Fruit fly (Drosophila melanogaster) whole organism, embryonic: Measurements from ENCODE around the gene Oatp33Eb.

Experiments used
- Bteb2 ChIP-seq: fragments of 200-800 bp; sonication (Bioruptor generic); optimal IDR thresholded peaks from 2 replicates; lab custom pipeline; 2016; ENCODE audit warnings: missing biosample characterization, missing genetic modification characterization
- CG10147 ChIP-seq: fragments of 200-800 bp; sonication (Bioruptor generic); optimal IDR thresholded peaks from 2 replicates; lab custom pipeline; 2019; ENCODE audit warnings: missing biosample characterization, mild to moderate bottlenecking, missing genetic modification characterization, moderate library complexity
- CG10321 ChIP-seq: fragments of 200-800 bp; sonication (Bioruptor generic); IDR thresholded peaks from 2 replicates; pipeline ENCODE4 v1.3.6; 2022; ENCODE audit warnings: missing biosample characterization, missing genetic modification characterization
- CG10366 ChIP-seq: fragments of 200-800 bp; sonication (Bioruptor generic); IDR thresholded peaks from 2 replicates; pipeline ENCODE4 v1.3.6; 2022; ENCODE audit warnings: missing biosample characterization, missing genetic modification characterization
- CG13624 ChIP-seq: fragments of 200-800 bp; sonication (Bioruptor generic); optimal IDR thresholded peaks from 2 replicates; lab custom pipeline; 2016; ENCODE audit warnings: missing biosample characterization, missing genetic modification characterization
- CG15011 ChIP-seq: fragments of 200-800 bp; sonication (Bioruptor generic); optimal IDR thresholded peaks from 3 replicates; lab custom pipeline; 2018; ENCODE audit warnings: missing biosample characterization, mild to moderate bottlenecking, missing genetic modification characterization
- CG1647 ChIP-seq: fragments of 200-800 bp; sonication (Bioruptor generic); optimal IDR thresholded peaks from 3 replicates; lab custom pipeline; 2016; ENCODE audit warnings: missing biosample characterization, missing genetic modification characterization
- CG18262 ChIP-seq: fragments of 200-800 bp; optimal IDR thresholded peaks from 3 replicates; lab custom pipeline; 2019; ENCODE audit warnings: missing biosample characterization, mild to moderate bottlenecking, missing genetic modification characterization, moderate library complexity
- CG18476 ChIP-seq: fragments of 200-800 bp; sonication (Bioruptor generic); optimal IDR thresholded peaks from 2 replicates; lab custom pipeline; 2016; ENCODE audit warnings: missing biosample characterization, mild to moderate bottlenecking, missing genetic modification characterization
- CG18599 ChIP-seq: fragments of 200-800 bp; sonication (Bioruptor generic); optimal IDR thresholded peaks from 3 replicates; lab custom pipeline; 2017; ENCODE audit warnings: missing biosample characterization, missing genetic modification characterization, mild to moderate bottlenecking, moderate library complexity, missing genetic modification reagents
- CG2120 ChIP-seq: fragments of 200-800 bp; sonication (Bioruptor generic); optimal IDR thresholded peaks from 3 replicates; lab custom pipeline; 2016; ENCODE audit warnings: missing biosample characterization, missing genetic modification characterization
- CG31388 ChIP-seq: fragments of 200-800 bp; sonication (Bioruptor generic); optimal IDR thresholded peaks from 2 replicates; lab custom pipeline; 2016; ENCODE audit warnings: missing biosample characterization, missing genetic modification characterization
- CG3163 ChIP-seq: fragments of 200-800 bp; sonication (Bioruptor generic); optimal IDR thresholded peaks from 3 replicates; lab custom pipeline; 2016; ENCODE audit warnings: missing biosample characterization, missing genetic modification characterization
- CG4328 ChIP-seq: fragments of 200-800 bp; sonication (Bioruptor generic); optimal IDR thresholded peaks from 3 replicates; lab custom pipeline; 2017; ENCODE audit warnings: missing biosample characterization, missing genetic modification reagents, missing genetic modification characterization
- CG4404 ChIP-seq: fragments of 200-800 bp; sonication (Bioruptor generic); IDR thresholded peaks from 2 replicates; pipeline ENCODE4 v1.3.6; 2022; ENCODE audit warnings: missing biosample characterization, missing genetic modification characterization
- CG4820 ChIP-seq: fragments of 200-800 bp; sonication (Bioruptor generic); optimal IDR thresholded peaks from 3 replicates; lab custom pipeline; 2016; ENCODE audit warnings: missing biosample characterization, missing genetic modification characterization
- CG5245 ChIP-seq: fragments of 200-800 bp; sonication (Bioruptor generic); optimal IDR thresholded peaks from 3 replicates; lab custom pipeline; 2016; ENCODE audit warnings: missing biosample characterization, missing genetic modification characterization
- CG6254 ChIP-seq: fragments of 200-800 bp; sonication (Bioruptor generic); optimal IDR thresholded peaks from 3 replicates; lab custom pipeline; 2017; ENCODE audit warnings: mild to moderate bottlenecking, missing biosample characterization, missing genetic modification reagents, missing genetic modification characterization
- CG7556 ChIP-seq: fragments of 200-800 bp; sonication (Bioruptor generic); optimal IDR thresholded peaks from 2 replicates; lab custom pipeline; 2017; ENCODE audit warnings: missing biosample characterization, mild to moderate bottlenecking, missing genetic modification characterization
- CG7987 ChIP-seq: fragments of 200-800 bp; sonication (Bioruptor generic); optimal IDR thresholded peaks from 2 replicates; lab custom pipeline; 2018; ENCODE audit warnings: missing biosample characterization, mild to moderate bottlenecking, missing genetic modification characterization, moderate library complexity
- CG8924 ChIP-seq: fragments of 200-800 bp; optimal IDR thresholded peaks from 3 replicates; lab custom pipeline; 2019; ENCODE audit warnings: missing biosample characterization, mild to moderate bottlenecking, missing genetic modification characterization, moderate library complexity
- CoRest ChIP-seq: fragments of 200-800 bp; sonication (Bioruptor generic); optimal IDR thresholded peaks from 3 replicates; lab custom pipeline; 2018; ENCODE audit warnings: missing biosample characterization, mild to moderate bottlenecking, missing genetic modification characterization, moderate library complexity
- Dad ChIP-seq: fragments of 200-800 bp; sonication (Bioruptor generic); optimal IDR thresholded peaks from 3 replicates; lab custom pipeline; 2016; ENCODE audit warnings: missing biosample characterization, missing genetic modification characterization
- E2f2 ChIP-seq: fragments of 200-800 bp; sonication (Bioruptor generic); IDR thresholded peaks from 2 replicates; pipeline ENCODE4 v1.3.6; 2022; ENCODE audit warnings: missing biosample characterization, missing genetic modification characterization
- Gsc ChIP-seq: fragments of 200-800 bp; sonication (Bioruptor generic); IDR thresholded peaks from 2 replicates; pipeline ENCODE4 v1.3.6; 2022; ENCODE audit warnings: missing biosample characterization, missing genetic modification characterization
- HLH3B ChIP-seq: fragments of 200-800 bp; sonication (Bioruptor generic); IDR thresholded peaks from 2 replicates; pipeline ENCODE4 v1.3.6; 2022; ENCODE audit warnings: missing biosample characterization, missing genetic modification characterization
- HmgD ChIP-seq: fragments of 200-800 bp; sonication (Bioruptor generic); optimal IDR thresholded peaks from 3 replicates; lab custom pipeline; 2016; ENCODE audit warnings: missing biosample characterization, missing genetic modification characterization
- HmgZ ChIP-seq: fragments of 200-800 bp; sonication (Bioruptor generic); optimal IDR thresholded peaks from 2 replicates; lab custom pipeline; 2018; ENCODE audit warnings: missing biosample characterization, mild to moderate bottlenecking, missing genetic modification characterization
- Myb ChIP-seq: fragments of 200-800 bp; sonication (Bioruptor generic); optimal IDR thresholded peaks from 2 replicates; lab custom pipeline; 2016; ENCODE audit warnings: missing biosample characterization, missing genetic modification characterization
- PHDP ChIP-seq: fragments of 200-800 bp; sonication (Bioruptor generic); optimal IDR thresholded peaks from 3 replicates; lab custom pipeline; 2018; ENCODE audit warnings: missing biosample characterization, mild to moderate bottlenecking, missing genetic modification characterization, moderate library complexity
- Scr ChIP-seq: fragments of 200-800 bp; sonication (Bioruptor generic); IDR thresholded peaks from 2 replicates; pipeline ENCODE4 v1.3.6; 2022; ENCODE audit warnings: missing biosample characterization, missing genetic modification characterization; ENCODE audit not compliant: partially characterized antibody
- Sox100B ChIP-seq: fragments of 200-800 bp; sonication (Bioruptor generic); optimal IDR thresholded peaks from 3 replicates; lab custom pipeline; 2018; ENCODE audit warnings: missing biosample characterization, mild to moderate bottlenecking, missing genetic modification characterization
- Spps ChIP-seq: fragments of 200-800 bp; sonication (Bioruptor generic); optimal IDR thresholded peaks from 2 replicates; lab custom pipeline; 2018; ENCODE audit warnings: missing biosample characterization, mild to moderate bottlenecking, missing genetic modification characterization
- Sry-β ChIP-seq: fragments of 200-800 bp; sonication (Bioruptor generic); optimal IDR thresholded peaks from 2 replicates; lab custom pipeline; 2018; ENCODE audit warnings: missing biosample characterization, mild to moderate bottlenecking, missing genetic modification characterization, moderate library complexity
- ase ChIP-seq: fragments of 200-800 bp; sonication (Bioruptor generic); IDR thresholded peaks from 3 replicates; pipeline ENCODE4 v1.3.6; 2022; ENCODE audit warnings: missing biosample characterization, missing genetic modification characterization
- chif ChIP-seq, 2 experiments: fragments of 200-800 bp; sonication (Bioruptor generic); optimal IDR thresholded peaks; 3 replicates each; lab custom pipeline; 2016; ENCODE audit warnings: missing biosample characterization in 2 of 2, missing genetic modification characterization in 2 of 2
- dmrt11E ChIP-seq: fragments of 200-800 bp; sonication (Bioruptor generic); optimal IDR thresholded peaks from 3 replicates; lab custom pipeline; 2018; ENCODE audit warnings: missing biosample characterization, mild to moderate bottlenecking, missing genetic modification characterization, moderate library complexity
- dpn ChIP-seq, 2 experiments: fragments of 200-800 bp; sonication (Bioruptor generic); optimal IDR thresholded peaks; 3 replicates each; lab custom pipeline; 2016; ENCODE audit warnings: missing biosample characterization in 2 of 2, missing genetic modification characterization in 2 of 2
- fd96Cb ChIP-seq: fragments of 200-800 bp; sonication (Bioruptor generic); optimal IDR thresholded peaks from 2 replicates; lab custom pipeline; 2018; ENCODE audit warnings: missing biosample characterization, mild to moderate bottlenecking, missing genetic modification characterization, moderate library complexity
- grau ChIP-seq: fragments of 200-800 bp; optimal IDR thresholded peaks from 3 replicates; lab custom pipeline; 2019; ENCODE audit warnings: missing biosample characterization, mild to moderate bottlenecking, missing genetic modification characterization, moderate library complexity
- lola ChIP-seq, 3 experiments: fragments of >200 bp in 2 of 3; fragments of 200-800 bp in 1 of 3; sonication (Bioruptor generic) in 1 of 3; optimal IDR thresholded peaks; 2 replicates each; lab custom pipeline; 2017 to 2019; ENCODE audit warnings: missing biosample characterization in 3 of 3, missing genetic modification characterization in 3 of 3, mild to moderate bottlenecking in 1 of 3, moderate library complexity in 1 of 3
- maf-S ChIP-seq: fragments of 200-800 bp; sonication (Bioruptor generic); optimal IDR thresholded peaks from 2 replicates; lab custom pipeline; 2016; ENCODE audit warnings: missing biosample characterization, missing genetic modification characterization
- mam ChIP-seq: fragments of 200-800 bp; sonication (Bioruptor generic); optimal IDR thresholded peaks from 3 replicates; lab custom pipeline; 2016; ENCODE audit warnings: missing biosample characterization, missing genetic modification characterization
- pho ChIP-seq: fragments of 200-800 bp; sonication (Bioruptor generic); optimal IDR thresholded peaks from 2 replicates; lab custom pipeline; 2016; ENCODE audit warnings: missing biosample characterization, missing genetic modification characterization
- sens ChIP-seq: fragments of 200-800 bp; sonication (Bioruptor generic); peaks from one replicate; lab custom pipeline; 2016; ENCODE audit warnings: missing biosample characterization, missing genetic modification characterization
- sens-2 ChIP-seq: fragments of 200-800 bp; sonication (Bioruptor generic); IDR thresholded peaks from 2 replicates; pipeline ENCODE4 v1.3.6; 2022; ENCODE audit warnings: missing biosample characterization, missing genetic modification characterization
- sob ChIP-seq: fragments of 200-800 bp; sonication (Bioruptor generic); IDR thresholded peaks from 2 replicates; pipeline ENCODE4 v1.3.6; 2022; ENCODE audit warnings: missing biosample characterization, missing genetic modification characterization
- tgo ChIP-seq: fragments of 200-800 bp; sonication (Bioruptor generic); IDR thresholded peaks from 3 replicates; pipeline ENCODE4 v1.3.6; 2022; ENCODE audit warnings: missing biosample characterization, missing genetic modification characterization
- vnd ChIP-seq: fragments of 200-800 bp; sonication (Bioruptor generic); IDR thresholded peaks from 3 replicates; pipeline ENCODE4 v1.3.6; 2022; ENCODE audit warnings: missing biosample characterization, missing genetic modification characterization; ENCODE audit not compliant: partially characterized antibody

Gene Oatp33Eb

DNA sequence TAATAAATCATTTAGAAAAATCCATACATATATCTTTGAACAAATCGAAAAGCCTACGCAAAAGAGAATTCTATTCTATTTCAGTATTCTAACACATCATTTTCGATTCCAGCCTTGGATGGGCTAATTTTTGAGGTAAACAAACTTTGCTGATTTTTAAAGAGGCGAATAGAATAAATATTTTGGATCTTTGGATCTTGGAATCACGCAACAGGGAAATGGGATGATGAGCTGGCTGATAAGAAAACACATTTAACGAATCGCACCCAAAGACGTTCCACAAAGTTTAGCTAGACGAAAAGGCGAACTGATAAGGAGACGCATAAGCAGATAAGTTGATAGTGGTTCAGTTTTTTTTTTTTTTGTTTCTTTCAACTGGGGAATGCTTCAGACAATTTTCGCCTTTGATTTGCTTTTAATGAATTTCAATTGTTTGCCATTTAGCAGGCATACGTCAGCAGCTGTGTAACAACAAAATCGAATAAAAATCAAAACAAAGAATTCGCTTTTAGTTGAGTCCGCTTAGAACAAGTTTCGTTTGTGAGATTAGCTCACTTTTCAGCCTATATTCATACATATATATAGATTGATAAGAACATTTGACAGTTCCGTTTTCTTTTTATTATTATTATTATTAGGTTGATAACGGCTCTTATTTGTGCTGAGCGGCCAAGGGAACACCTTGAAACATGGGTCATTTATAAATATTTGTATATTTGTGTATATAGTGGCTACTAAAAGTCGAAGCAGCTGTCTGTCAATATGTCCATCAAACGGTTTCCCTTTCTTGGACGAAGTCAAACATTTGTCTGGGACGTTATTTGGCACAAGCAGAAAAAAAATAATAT lies 17.1 kb downstream of the Oatp33Eb start (continued):
- TF ChIP-seq CG2120 (GFP tag; lab: Kevin White, UChicago) (no peak), Dad (GFP tag; lab: Kevin White, UChicago) (no peak), dmrt11E (tag; lab: Kevin White, UChicago) (peak; percentile 59), CG10366 (GFP tag; lab: Robert Waterston, UW) (no peak), CG1647 (no peak), Bteb2 (GFP tag; lab: Kevin White, UChicago) (no peak), fd96Cb (tag; lab: Kevin White, UChicago) (no peak), E2f2 (no peak), vnd (no peak), sens (GFP tag; lab: Kevin White, UChicago) (peak; percentile 68), CG5245 (GFP tag; lab: Kevin White, UChicago) (no peak), CG7987 (GFP tag; lab: Kevin White, UChicago) (peak; percentile 63), CG18599 (GFP tag; lab: Kevin White, UChicago) (peak; percentile 47), CG4328 (GFP tag; lab: Kevin White, UChicago) (no peak), ase (GFP tag; lab: Robert Waterston, UW) (no peak), Myb (GFP tag; lab: Kevin White, UChicago) (no peak), CG18476 (GFP tag; lab: Kevin White, UChicago) (peak; percentile 27), CG4404 (GFP tag; lab: Robert Waterston, UW) (no peak), CG6254 (GFP tag; lab: Kevin White, UChicago) (peak; percentile 17), CG18262 (tag; lab: Kevin White, UChicago) (peak; percentile 20), Gsc (GFP tag; lab: Robert Waterston, UW) (no peak), Sry-β (GFP tag; lab: Kevin White, UChicago) (no peak), CoRest (tag; lab: Kevin White, UChicago) (no peak), Scr (GFP tag; lab: Robert Waterston, UW) (no peak), CG10147 (GFP tag; lab: Kevin White, UChicago) (peak; percentile 31), Sox100B (peak; percentile 46), CG10321 (GFP tag; lab: Robert Waterston, UW) (no peak), CG31388 (no peak), HLH3B (GFP tag; lab: Robert Waterston, UW) (no peak), HmgZ (tag; lab: Kevin White, UChicago) (no peak), CG7556 (no peak), sob (GFP tag; lab: Robert Waterston, UW) (no peak), sens-2 (GFP tag; lab: Robert Waterston, UW) (no peak), lola (GFP tag; optimal IDR thresholded peaks at IDR 0.05; lab: Kevin White, UChicago) (peak in 1 of 3 experiments; percentile 23), CG15011 (GFP tag; lab: Kevin White, UChicago) (no peak), grau (tag; lab: Kevin White, UChicago) (no peak), maf-S (GFP tag; lab: Kevin White, UChicago) (no peak), PHDP (tag; lab: Kevin White, UChicago) (peak; percentile 52), CG3163 (GFP tag; lab: Kevin White, UChicago) (no peak), Spps (tag; lab: Kevin White, UChicago) (no peak), HmgD (no peak), chif (GFP tag; optimal IDR thresholded peaks at IDR 0.05; lab: Kevin White, UChicago) (no peak), mam (GFP tag; lab: Kevin White, UChicago) (no peak), CG4820 (no peak), dpn (GFP tag; optimal IDR thresholded peaks at IDR 0.05; lab: Kevin White, UChicago) (no peak), CG13624 (GFP tag; lab: Kevin White, UChicago) (no peak), pho (GFP tag; lab: Kevin White, UChicago) (no peak), CG8924 (tag; lab: Kevin White, UChicago) (no peak), tgo (GFP tag; lab: Robert Waterston, UW) (no peak)
